Fruit fly (Drosophila melanogaster) whole organism, prepupa: Measurements from ENCODE around the gene CG14777.

ENCODE experiments used
- Blimp-1 ChIP-seq: fragments of 200-800 bp; sonication (Bioruptor generic); optimal IDR thresholded peaks from 3 replicates; lab custom pipeline; 2017; ENCODE audit warnings: missing biosample characterization, missing genetic modification characterization, mild to moderate bottlenecking, moderate library complexity, missing genetic modification reagents
- CG10669 ChIP-seq: fragments of 200-800 bp; sonication (Bioruptor generic); optimal IDR thresholded peaks from 3 replicates; lab custom pipeline; 2018; ENCODE audit warnings: missing biosample characterization, mild to moderate bottlenecking, missing genetic modification characterization, moderate library complexity
- CG11762 ChIP-seq: fragments of 200-800 bp; sonication (Bioruptor generic); optimal IDR thresholded peaks from 3 replicates; lab custom pipeline; 2016; ENCODE audit warnings: missing biosample characterization, missing genetic modification characterization; ENCODE audit not compliant: insufficient read depth
- CG11902 ChIP-seq: fragments of 200-800 bp; sonication (Bioruptor generic); optimal IDR thresholded peaks from 3 replicates; lab custom pipeline; 2016; ENCODE audit warnings: missing biosample characterization, missing genetic modification characterization
- CG15336 ChIP-seq: fragments of 200-800 bp; sonication (Bioruptor generic); IDR thresholded peaks from 2 replicates; pipeline ENCODE4 v1.3.6; 2022; ENCODE audit warnings: missing biosample characterization, missing genetic modification characterization
- CG1621 ChIP-seq: fragments of 200-800 bp; sonication (Bioruptor generic); optimal IDR thresholded peaks from 3 replicates; lab custom pipeline; 2018; ENCODE audit warnings: missing biosample characterization, mild to moderate bottlenecking, missing genetic modification characterization
- CG6276 ChIP-seq: fragments of 200-800 bp; sonication (Bioruptor generic); optimal IDR thresholded peaks from 2 replicates; lab custom pipeline; 2017; ENCODE audit warnings: missing biosample characterization, mild to moderate bottlenecking, missing genetic modification characterization
- Eip78C ChIP-seq: fragments of 200-800 bp; sonication (Bioruptor generic); peaks from one replicate; lab custom pipeline; 2016; ENCODE audit warnings: missing biosample characterization, missing genetic modification characterization
- Hr4 ChIP-seq: fragments of 200-800 bp; sonication (Bioruptor generic); optimal IDR thresholded peaks from 3 replicates; lab custom pipeline; 2016; ENCODE audit warnings: missing biosample characterization, missing genetic modification characterization
- OdsH ChIP-seq: fragments of 200-800 bp; sonication (Bioruptor generic); optimal IDR thresholded peaks from 3 replicates; lab custom pipeline; 2016; ENCODE audit warnings: missing biosample characterization, missing genetic modification characterization
- Sox102F ChIP-seq: fragments of 200-800 bp; sonication (Bioruptor generic); optimal IDR thresholded peaks from 2 replicates; lab custom pipeline; 2016; ENCODE audit warnings: missing biosample characterization, mild to moderate bottlenecking, missing genetic modification characterization
- esn ChIP-seq: fragments of 200-800 bp; sonication (Bioruptor generic); optimal IDR thresholded peaks from 2 replicates; lab custom pipeline; 2016; ENCODE audit warnings: missing biosample characterization, mild to moderate bottlenecking, missing genetic modification characterization, moderate library complexity
- net ChIP-seq: fragments of 200-800 bp; sonication (Bioruptor generic); optimal IDR thresholded peaks from 3 replicates; lab custom pipeline; 2016; ENCODE audit warnings: missing biosample characterization, missing genetic modification characterization
- topi ChIP-seq: fragments of 200-800 bp; sonication (Bioruptor generic); optimal IDR thresholded peaks from 3 replicates; lab custom pipeline; 2016; ENCODE audit warnings: missing biosample characterization, missing genetic modification characterization

dm6 chrX:1472222-1472621 lies 6.3 kb downstream of the CG14777 start, which contains the start of gene CG14780:
- TF ChIP-seq Sox102F (GFP tag; lab: Kevin White, UChicago), result no peak
- no peak for TF ChIP-seq CG11902 (GFP tag; lab: Kevin White, UChicago)
- no peak for TF ChIP-seq OdsH
- no peak for TF ChIP-seq net (GFP tag; lab: Kevin White, UChicago)
- no peak for TF ChIP-seq CG10669 (GFP tag; lab: Kevin White, UChicago)
- TF ChIP-seq Hr4 (GFP tag; lab: Kevin White, UChicago), result no peak
- TF ChIP-seq Blimp-1 (GFP tag; lab: Kevin White, UChicago), result no peak
- TF ChIP-seq CG11762 (GFP tag; lab: Kevin White, UChicago), result no peak
- TF ChIP-seq Eip78C (GFP tag; lab: Kevin White, UChicago), result no peak
- TF ChIP-seq CG6276, result no peak
- no peak for TF ChIP-seq topi
- no peak for TF ChIP-seq CG15336 (GFP tag; lab: Robert Waterston, UW)
- no peak for TF ChIP-seq CG1621 (tag; lab: Kevin White, UChicago)
- no peak for TF ChIP-seq esn
